Fruit fly (Drosophila melanogaster) whole organism, embryonic: ENCODE results near the gene CG5071.
A peak's percentile ranks its signal among the peaks of the same experiment; 100 is the strongest.

Source experiments
- ATbp ChIP-seq: fragments of 200-800 bp; sonication (Bioruptor generic); optimal IDR thresholded peaks from 2 replicates; lab custom pipeline; 2017; ENCODE audit warnings: missing biosample characterization, mild to moderate bottlenecking, missing genetic modification characterization, missing genetic modification reagents
- Abd-B ChIP-seq: fragments of 200-800 bp; sonication (Bioruptor generic); optimal IDR thresholded peaks from 2 replicates; lab custom pipeline; 2018; ENCODE audit warnings: missing biosample characterization, mild to moderate bottlenecking, missing genetic modification characterization, moderate library complexity
- Atf-2 ChIP-seq: fragments of 200-800 bp; sonication (Bioruptor generic); optimal IDR thresholded peaks from 2 replicates; lab custom pipeline; 2016; ENCODE audit warnings: missing biosample characterization, missing genetic modification characterization
- CG10431 ChIP-seq: fragments of 200-800 bp; sonication (Bioruptor generic); optimal IDR thresholded peaks from 3 replicates; lab custom pipeline; 2018; ENCODE audit warnings: missing biosample characterization, mild to moderate bottlenecking, missing genetic modification characterization
- CG11456 ChIP-seq: fragments of 200-800 bp; sonication (Bioruptor generic); IDR thresholded peaks from 3 replicates; pipeline ENCODE4 v1.3.6; 2022; ENCODE audit warnings: missing biosample characterization, missing genetic modification characterization
- CG12391 ChIP-seq: fragments of 200-800 bp; sonication (Bioruptor generic); optimal IDR thresholded peaks from 3 replicates; lab custom pipeline; 2018; ENCODE audit warnings: missing biosample characterization, mild to moderate bottlenecking, missing genetic modification characterization, moderate library complexity
- CG13894 ChIP-seq: fragments of 200-800 bp; sonication (Bioruptor generic); optimal IDR thresholded peaks from 3 replicates; lab custom pipeline; 2018; ENCODE audit warnings: missing biosample characterization, mild to moderate bottlenecking, missing genetic modification characterization, moderate library complexity
- CG14860 ChIP-seq: fragments of 200-800 bp; sonication (Bioruptor generic); IDR thresholded peaks from 3 replicates; pipeline ENCODE4 v1.3.6; 2022; ENCODE audit warnings: missing biosample characterization, missing genetic modification characterization; ENCODE audit not compliant: partially characterized antibody
- CG2120 ChIP-seq: fragments of 200-800 bp; sonication (Bioruptor generic); optimal IDR thresholded peaks from 3 replicates; lab custom pipeline; 2016; ENCODE audit warnings: missing biosample characterization, missing genetic modification characterization
- CG4854 ChIP-seq: fragments of 200-800 bp; sonication (Bioruptor generic); optimal IDR thresholded peaks from 2 replicates; lab custom pipeline; 2016; ENCODE audit warnings: missing biosample characterization, missing genetic modification characterization, inconsistent platforms
- CG7745 ChIP-seq: fragments of 200-800 bp; sonication (Bioruptor generic); optimal IDR thresholded peaks from 2 replicates; lab custom pipeline; 2018; ENCODE audit warnings: missing biosample characterization, mild to moderate bottlenecking, missing genetic modification characterization, moderate library complexity
- CG8290 ChIP-seq, 3 experiments: fragments of 200-800 bp; sonication (Bioruptor generic); optimal IDR thresholded peaks; 2 replicates each; lab custom pipeline; 2016 to 2019; ENCODE audit warnings: missing biosample characterization in 3 of 3, missing genetic modification characterization in 3 of 3, mild to moderate bottlenecking in 2 of 3, moderate library complexity in 1 of 3
- CTCF ChIP-seq: fragments of 200-800 bp; sonication (Bioruptor generic); optimal IDR thresholded peaks from 2 replicates; lab custom pipeline; 2017; ENCODE audit warnings: missing biosample characterization, mild to moderate bottlenecking, missing genetic modification characterization, moderate library complexity
- Deaf1 ChIP-seq: fragments of 200-800 bp; optimal IDR thresholded peaks from 3 replicates; lab custom pipeline; 2019; ENCODE audit warnings: missing biosample characterization, mild to moderate bottlenecking, missing genetic modification characterization, moderate library complexity
- Dfd ChIP-seq, 2 experiments: fragments of >200 bp; optimal IDR thresholded peaks; 2 replicates each; lab custom pipeline; 2017; ENCODE audit warnings: missing biosample characterization in 2 of 2, missing genetic modification characterization in 2 of 2
- Eip74EF ChIP-seq, 2 experiments: fragments of 200-800 bp in 1 of 2; fragments of >200 bp in 1 of 2; sonication (Bioruptor generic) in 1 of 2; optimal IDR thresholded peaks; 2 replicates each; lab custom pipeline; 2017 to 2019; ENCODE audit warnings: missing biosample characterization in 2 of 2, missing genetic modification characterization in 2 of 2, mild to moderate bottlenecking in 1 of 2, moderate library complexity in 1 of 2
- Ets65A ChIP-seq: fragments of 200-800 bp; sonication (Bioruptor generic); peaks from one replicate; lab custom pipeline; 2016; ENCODE audit warnings: missing biosample characterization, missing genetic modification characterization
- GATAe ChIP-seq: fragments of 200-800 bp; sonication (Bioruptor generic); conservative IDR thresholded peaks from 2 replicates; pipeline ENCODE4 v1.3.6; 2022; ENCODE audit warnings: missing biosample characterization, missing genetic modification characterization
- HLHmδ ChIP-seq: fragments of 200-800 bp; sonication (Bioruptor generic); optimal IDR thresholded peaks from 2 replicates; lab custom pipeline; 2018; ENCODE audit warnings: missing biosample characterization, mild to moderate bottlenecking, missing genetic modification characterization, moderate library complexity
- Hr51 ChIP-seq, 2 experiments: fragments of 200-800 bp; sonication (Bioruptor generic); optimal IDR thresholded peaks; 2 replicates in 1 of 2; 3 replicates in 1 of 2; lab custom pipeline; 2016 to 2018; ENCODE audit warnings: missing biosample characterization in 2 of 2, missing genetic modification characterization in 2 of 2, mild to moderate bottlenecking in 1 of 2, moderate library complexity in 1 of 2
- Lhr ChIP-seq: fragments of 200-800 bp; sonication (Bioruptor generic); optimal IDR thresholded peaks from 3 replicates; lab custom pipeline; 2017; ENCODE audit warnings: mild to moderate bottlenecking, missing biosample characterization, missing genetic modification reagents, missing genetic modification characterization
- NFAT ChIP-seq: fragments of 200-800 bp; sonication (Bioruptor generic); IDR thresholded peaks from 2 replicates; pipeline ENCODE4 v1.3.6; 2022; ENCODE audit warnings: missing biosample characterization, missing genetic modification characterization
- cad ChIP-seq: fragments of >200 bp; optimal IDR thresholded peaks from 2 replicates; lab custom pipeline; 2017; ENCODE audit warnings: missing biosample characterization, missing genetic modification characterization
- cg ChIP-seq: fragments of 200-800 bp; sonication (Bioruptor generic); optimal IDR thresholded peaks from 3 replicates; lab custom pipeline; 2019; ENCODE audit warnings: missing biosample characterization, mild to moderate bottlenecking, missing genetic modification characterization, moderate library complexity
- crp ChIP-seq, 2 experiments: fragments of 200-800 bp; sonication (Bioruptor generic); optimal IDR thresholded peaks; 2 replicates in 1 of 2; 3 replicates in 1 of 2; lab custom pipeline; 2017; ENCODE audit warnings: missing biosample characterization in 2 of 2, missing genetic modification characterization in 2 of 2, mild to moderate bottlenecking in 1 of 2, moderate library complexity in 1 of 2
- da ChIP-seq: fragments of 200-800 bp; sonication (Bioruptor generic); optimal IDR thresholded peaks from 2 replicates; lab custom pipeline; 2016; ENCODE audit warnings: missing biosample characterization, missing genetic modification characterization
- dm ChIP-seq: fragments of 200-800 bp; sonication (Bioruptor generic); optimal IDR thresholded peaks from 3 replicates; lab custom pipeline; 2016; ENCODE audit warnings: missing biosample characterization, missing genetic modification characterization
- dmrt11E ChIP-seq: fragments of 200-800 bp; sonication (Bioruptor generic); optimal IDR thresholded peaks from 3 replicates; lab custom pipeline; 2018; ENCODE audit warnings: missing biosample characterization, mild to moderate bottlenecking, missing genetic modification characterization, moderate library complexity
- eyg ChIP-seq: fragments of 200-800 bp; sonication (Bioruptor generic); optimal IDR thresholded peaks from 3 replicates; lab custom pipeline; 2016; ENCODE audit warnings: missing biosample characterization, missing genetic modification characterization
- fd96Cb ChIP-seq: fragments of 200-800 bp; sonication (Bioruptor generic); optimal IDR thresholded peaks from 2 replicates; lab custom pipeline; 2018; ENCODE audit warnings: missing biosample characterization, mild to moderate bottlenecking, missing genetic modification characterization, moderate library complexity
- ftz-f1 ChIP-seq: fragments of 200-800 bp; sonication (Bioruptor generic); optimal IDR thresholded peaks from 2 replicates; lab custom pipeline; 2016; ENCODE audit warnings: missing biosample characterization, missing genetic modification characterization
- gcm2 ChIP-seq: fragments of 200-800 bp; sonication (Bioruptor generic); optimal IDR thresholded peaks from 2 replicates; lab custom pipeline; 2016; ENCODE audit warnings: missing biosample characterization, missing genetic modification characterization
- gsb-n ChIP-seq: fragments of 200-800 bp; sonication (Bioruptor generic); optimal IDR thresholded peaks from 3 replicates; lab custom pipeline; 2018; ENCODE audit warnings: missing biosample characterization, mild to moderate bottlenecking, missing genetic modification characterization
- jing ChIP-seq: fragments of 200-800 bp; sonication (Bioruptor generic); optimal IDR thresholded peaks from 2 replicates; lab custom pipeline; 2018; ENCODE audit warnings: missing biosample characterization, mild to moderate bottlenecking, missing genetic modification characterization
- kni ChIP-seq: fragments of 200-800 bp; sonication (Bioruptor generic); optimal IDR thresholded peaks from 3 replicates; lab custom pipeline; 2017; ENCODE audit warnings: mild to moderate bottlenecking, missing biosample characterization, missing genetic modification reagents, missing genetic modification characterization
- lmd ChIP-seq: fragments of 200-800 bp; sonication (Bioruptor generic); IDR thresholded peaks from 2 replicates; pipeline ENCODE4 v1.3.6; 2022; ENCODE audit warnings: missing biosample characterization, missing genetic modification characterization
- onecut ChIP-seq: fragments of 200-800 bp; sonication (Bioruptor generic); IDR thresholded peaks from 2 replicates; pipeline ENCODE4 v1.3.6; 2022; ENCODE audit warnings: missing biosample characterization, missing genetic modification characterization
- org-1 ChIP-seq: fragments of 200-800 bp; sonication (Bioruptor generic); optimal IDR thresholded peaks from 2 replicates; lab custom pipeline; 2017; ENCODE audit warnings: missing biosample characterization, missing genetic modification characterization
- prd ChIP-seq, 3 experiments: fragments of >200 bp in 2 of 3; fragments of 200-800 bp in 1 of 3; sonication (Bioruptor generic) in 1 of 3; optimal IDR thresholded peaks in 2 of 3; IDR thresholded peaks in 1 of 3; 2 replicates in 2 of 3; 3 replicates in 1 of 3; pipeline versions ENCODE4 v1.3.6 to Lab custom; 2017 to 2022; ENCODE audit warnings: missing biosample characterization in 1 of 3, missing genetic modification characterization in 1 of 3
- sd ChIP-seq: fragments of 200-800 bp; sonication (Bioruptor generic); optimal IDR thresholded peaks from 3 replicates; lab custom pipeline; 2018; ENCODE audit warnings: missing biosample characterization, mild to moderate bottlenecking, missing genetic modification characterization, moderate library complexity
- slou ChIP-seq: fragments of 200-800 bp; sonication (Bioruptor generic); optimal IDR thresholded peaks from 3 replicates; lab custom pipeline; 2016; ENCODE audit warnings: missing biosample characterization, missing genetic modification characterization
- sna ChIP-seq: fragments of 200-800 bp; sonication (Bioruptor generic); IDR thresholded peaks from 2 replicates; pipeline ENCODE4 v1.3.6; 2022; ENCODE audit warnings: missing biosample characterization, missing genetic modification characterization; ENCODE audit not compliant: partially characterized antibody
- sr ChIP-seq: fragments of 200-800 bp; sonication (Bioruptor generic); IDR thresholded peaks from 3 replicates; pipeline ENCODE4 v1.3.6; 2022; ENCODE audit warnings: missing biosample characterization, missing genetic modification characterization
- tap ChIP-seq: fragments of 200-800 bp; optimal IDR thresholded peaks from 3 replicates; lab custom pipeline; 2019; ENCODE audit warnings: missing biosample characterization, mild to moderate bottlenecking, missing genetic modification characterization, moderate library complexity
- tin ChIP-seq: fragments of 200-800 bp; sonication (Bioruptor generic); optimal IDR thresholded peaks from 3 replicates; lab custom pipeline; 2016; ENCODE audit warnings: missing biosample characterization, missing genetic modification characterization
- trh ChIP-seq: fragments of 200-800 bp; sonication (Bioruptor generic); optimal IDR thresholded peaks from 2 replicates; lab custom pipeline; 2016; ENCODE audit warnings: missing biosample characterization, missing genetic modification characterization
- tup ChIP-seq: fragments of 200-800 bp; sonication (Bioruptor generic); optimal IDR thresholded peaks from 2 replicates; lab custom pipeline; 2016; ENCODE audit warnings: missing biosample characterization, mild to moderate bottlenecking, missing genetic modification characterization, moderate library complexity
- unpg ChIP-seq: fragments of 200-800 bp; sonication (Bioruptor generic); optimal IDR thresholded peaks from 3 replicates; lab custom pipeline; 2018; ENCODE audit warnings: missing biosample characterization, mild to moderate bottlenecking, missing genetic modification characterization, moderate library complexity
- wdn ChIP-seq: fragments of 200-800 bp; sonication (Bioruptor generic); IDR thresholded peaks from 2 replicates; pipeline ENCODE4 v1.3.6; 2022; ENCODE audit warnings: missing biosample characterization, missing genetic modification characterization
- zfh2 ChIP-seq: fragments of 200-800 bp; sonication (Bioruptor generic); optimal IDR thresholded peaks from 2 replicates; lab custom pipeline; 2016; ENCODE audit warnings: missing biosample characterization, missing genetic modification characterization

Gene CG5071

DNA sequence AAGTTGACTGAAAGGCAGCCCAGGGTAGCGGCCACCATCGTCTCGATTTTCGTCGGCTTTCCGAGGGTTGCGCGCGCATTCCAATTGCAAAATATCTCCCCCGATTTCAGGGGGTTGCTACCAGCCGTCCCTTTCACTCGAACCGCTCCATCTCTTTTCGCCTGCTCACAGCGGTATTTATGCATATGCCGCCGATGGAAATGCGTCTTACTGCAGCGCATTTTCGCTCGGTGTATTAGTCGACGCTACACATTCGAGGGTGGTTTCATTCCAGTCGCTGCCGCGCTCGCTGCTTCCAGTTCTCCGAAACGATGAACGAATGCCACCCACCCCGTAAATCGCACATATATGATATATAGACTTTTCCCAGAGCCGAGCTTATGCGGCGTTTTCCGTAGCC is 29.0 kb upstream of the CG5071 start (continued):
- no peak for TF ChIP-seq sna (GFP tag; lab: Robert Waterston, UW)
- TF ChIP-seq CG14860 (GFP tag; lab: Robert Waterston, UW), result no peak
- no peak for TF ChIP-seq unpg
- no peak for TF ChIP-seq GATAe (GFP tag; lab: Robert Waterston, UW)
- TF ChIP-seq sr (GFP tag; lab: Robert Waterston, UW), result no peak
- TF ChIP-seq prd (optimal IDR thresholded peaks at IDR 0.05; lab: Kevin White, UChicago), result no peak
- no peak for TF ChIP-seq prd (GFP tag; IDR thresholded peaks at IDR 0.05; lab: Robert Waterston, UW)
- TF ChIP-seq Atf-2 (GFP tag; lab: Kevin White, UChicago), result no peak
- no peak for TF ChIP-seq Lhr
- no peak for TF ChIP-seq Dfd (GFP tag; optimal IDR thresholded peaks at IDR 0.05; lab: Kevin White, UChicago)
- TF ChIP-seq trh (GFP tag; lab: Kevin White, UChicago), result no peak
- TF ChIP-seq zfh2 (GFP tag; lab: Kevin White, UChicago), result no peak
- no peak for TF ChIP-seq CG12391 (tag; lab: Kevin White, UChicago)
- no peak for TF ChIP-seq ATbp (GFP tag; lab: Kevin White, UChicago)
- TF ChIP-seq Hr51 (GFP tag; optimal IDR thresholded peaks at IDR 0.05; lab: Kevin White, UChicago), result no peak
- TF ChIP-seq wdn (GFP tag; lab: Robert Waterston, UW), result no peak
- TF ChIP-seq CTCF (GFP tag; lab: Kevin White, UChicago), result no peak
- no peak for TF ChIP-seq CG10431
- TF ChIP-seq eyg (GFP tag; lab: Kevin White, UChicago), result no peak
- no peak for TF ChIP-seq da (GFP tag; lab: Kevin White, UChicago)
- TF ChIP-seq cg (GFP tag; lab: Kevin White, UChicago), result no peak
- TF ChIP-seq ftz-f1, result no peak
- no peak for TF ChIP-seq fd96Cb (tag; lab: Kevin White, UChicago)
- no peak for TF ChIP-seq Eip74EF (GFP tag; optimal IDR thresholded peaks at IDR 0.05; lab: Kevin White, UChicago)
- no peak for TF ChIP-seq jing (GFP tag; lab: Kevin White, UChicago)
- no peak for TF ChIP-seq slou (GFP tag; lab: Kevin White, UChicago)
- no peak for TF ChIP-seq dm (GFP tag; lab: Kevin White, UChicago)
- TF ChIP-seq tup (GFP tag; lab: Kevin White, UChicago), result no peak
- peak; percentile 59 for TF ChIP-seq onecut
- TF ChIP-seq Abd-B, result no peak
- peak; percentile 50 for TF ChIP-seq sd (tag; lab: Kevin White, UChicago)
- TF ChIP-seq HLHmδ, result no peak
- no peak for TF ChIP-seq lmd (GFP tag; lab: Robert Waterston, UW)
- no peak for TF ChIP-seq tin (GFP tag; lab: Kevin White, UChicago)
- TF ChIP-seq gsb-n (tag; lab: Kevin White, UChicago), result no peak
- TF ChIP-seq cad (GFP tag; lab: Kevin White, UChicago), result no peak
- TF ChIP-seq tap (tag; lab: Kevin White, UChicago), result no peak
- no peak for TF ChIP-seq crp (GFP tag; optimal IDR thresholded peaks at IDR 0.05; lab: Kevin White, UChicago)
- TF ChIP-seq CG8290 (GFP tag; optimal IDR thresholded peaks at IDR 0.05; lab: Kevin White, UChicago), result no peak
- peak in 1 of 2 experiments; percentile 16 for TF ChIP-seq CG8290 (tag; optimal IDR thresholded peaks at IDR 0.05; lab: Kevin White, UChicago)
- 0 out of 3 replicates have a peak, but pooled peaks have one; percentile 22 for TF ChIP-seq CG11456 (GFP tag; lab: Robert Waterston, UW)
- TF ChIP-seq gcm2, result no peak
- TF ChIP-seq CG4854 (GFP tag; lab: Kevin White, UChicago), result no peak
- no peak for TF ChIP-seq NFAT
- peak; percentile 44 for TF ChIP-seq Ets65A (GFP tag; lab: Kevin White, UChicago)
- TF ChIP-seq CG2120, result peak; percentile 12
- no peak for TF ChIP-seq CG7745 (tag; lab: Kevin White, UChicago)
- peak; percentile 90 for TF ChIP-seq Deaf1
- peak; percentile 49 for TF ChIP-seq kni (GFP tag; lab: Kevin White, UChicago)
- TF ChIP-seq dmrt11E (tag; lab: Kevin White, UChicago), result no peak
- peak; percentile 48 for TF ChIP-seq CG13894 (tag; lab: Kevin White, UChicago)
- no peak for TF ChIP-seq org-1 (GFP tag; lab: Kevin White, UChicago)
